Worm (Caenorhabditis elegans) whole organism, L2 larva: Measurements from ENCODE around the gene aptf-4.

ENCODE experiments used
- C34F6.9 ChIP-seq: fragments of 150-350 bp; optimal IDR thresholded peaks from 2 replicates; lab custom pipeline; 2014; ENCODE audit warnings: missing biosample characterization, missing genetic modification characterization
- F13H6.1 ChIP-seq: sonication (generic microtip); optimal IDR thresholded peaks from 2 replicates; lab custom pipeline; 2016; ENCODE audit warnings: missing genetic modification characterization, missing compliant biosample characterization
- ZK546.5 ChIP-seq: sonication (generic microtip); optimal IDR thresholded peaks from 2 replicates; lab custom pipeline; 2017; ENCODE audit warnings: missing biosample characterization, missing genetic modification characterization
- alr-1 ChIP-seq: fragments of 150-350 bp; optimal IDR thresholded peaks from 2 replicates; lab custom pipeline; 2014; ENCODE audit warnings: missing biosample characterization, missing genetic modification characterization
- blmp-1 ChIP-seq: sonication (generic microtip); optimal IDR thresholded peaks from 2 replicates; lab custom pipeline; 2017; ENCODE audit warnings: missing genetic modification characterization, mild to moderate bottlenecking, missing compliant biosample characterization, antibody characterized with exemption, moderate library complexity; ENCODE audit not compliant: insufficient read depth
- ceh-16 ChIP-seq: fragments of 150-350 bp; optimal IDR thresholded peaks from 2 replicates; lab custom pipeline; 2014; ENCODE audit warnings: missing biosample characterization, missing genetic modification characterization
- ceh-82 ChIP-seq: fragments of 150-350 bp; optimal IDR thresholded peaks from 2 replicates; lab custom pipeline; 2014; ENCODE audit warnings: missing biosample characterization, missing genetic modification characterization
- crh-2 ChIP-seq: sonication (generic microtip); optimal IDR thresholded peaks from 2 replicates; lab custom pipeline; 2017; ENCODE audit warnings: missing biosample characterization, missing genetic modification characterization
- dmd-4 ChIP-seq: sonication (generic microtip); optimal IDR thresholded peaks from 2 replicates; lab custom pipeline; 2017; ENCODE audit warnings: missing biosample characterization, missing genetic modification characterization
- egl-27 ChIP-seq: sonication (generic microtip); optimal IDR thresholded peaks from 3 replicates; lab custom pipeline; 2017; ENCODE audit warnings: missing biosample characterization, missing genetic modification reagents, missing genetic modification characterization
- elt-1 ChIP-seq: fragments of 150-350 bp; optimal IDR thresholded peaks from 2 replicates; lab custom pipeline; 2014; ENCODE audit warnings: missing biosample characterization, missing genetic modification characterization
- elt-3 ChIP-seq: sonication (generic microtip); optimal IDR thresholded peaks from 2 replicates; lab custom pipeline; 2017; ENCODE audit warnings: missing biosample characterization, missing genetic modification characterization
- fos-1 ChIP-seq: fragments of 150-350 bp; optimal IDR thresholded peaks from 2 replicates; lab custom pipeline; 2014; ENCODE audit warnings: missing biosample characterization, missing genetic modification characterization
- lin-11 ChIP-seq: fragments of 150-350 bp; sonication (generic microtip); optimal IDR thresholded peaks from 2 replicates; lab custom pipeline; 2014; ENCODE audit warnings: missing biosample characterization, missing genetic modification characterization, inconsistent platforms, mixed read lengths
- lin-13 ChIP-seq: fragments of 150-350 bp; optimal IDR thresholded peaks from 2 replicates; lab custom pipeline; 2014; ENCODE audit warnings: missing biosample characterization, missing genetic modification reagents, missing genetic modification characterization
- lsy-2 ChIP-seq, 2 experiments: fragments of 150-350 bp in 1 of 2; sonication (generic microtip) in 1 of 2; optimal IDR thresholded peaks; 2 replicates each; lab custom pipeline; 2014 to 2017; ENCODE audit warnings: missing biosample characterization in 2 of 2, missing genetic modification characterization in 2 of 2
- mdl-1 ChIP-seq, 2 experiments: fragments of 150-350 bp in 1 of 2; sonication (generic microtip) in 1 of 2; optimal IDR thresholded peaks; 2 replicates each; lab custom pipeline; 2017; ENCODE audit warnings: missing biosample characterization in 2 of 2, missing genetic modification characterization in 2 of 2
- nhr-10 ChIP-seq: sonication (generic microtip); optimal IDR thresholded peaks from 2 replicates; lab custom pipeline; 2017; ENCODE audit warnings: missing biosample characterization, missing genetic modification characterization
- nhr-11 ChIP-seq: fragments of 150-350 bp; optimal IDR thresholded peaks from 2 replicates; lab custom pipeline; 2014; ENCODE audit warnings: missing biosample characterization, missing genetic modification characterization
- nhr-129 ChIP-seq: fragments of 150-350 bp; optimal IDR thresholded peaks from 2 replicates; lab custom pipeline; 2014; ENCODE audit warnings: missing biosample characterization, missing genetic modification characterization
- nhr-21 ChIP-seq: fragments of 150-350 bp; optimal IDR thresholded peaks from 2 replicates; lab custom pipeline; 2014; ENCODE audit warnings: missing biosample characterization, missing genetic modification characterization
- nhr-23 ChIP-seq: fragments of 150-350 bp; optimal IDR thresholded peaks from 2 replicates; lab custom pipeline; 2014; ENCODE audit warnings: missing biosample characterization, missing genetic modification reagents, missing genetic modification characterization
- nhr-237 ChIP-seq: fragments of 150-350 bp; optimal IDR thresholded peaks from 2 replicates; lab custom pipeline; 2014; ENCODE audit warnings: missing biosample characterization, missing genetic modification characterization
- nhr-77 ChIP-seq: fragments of 150-350 bp; optimal IDR thresholded peaks from 2 replicates; lab custom pipeline; 2014; ENCODE audit warnings: missing biosample characterization, missing genetic modification characterization
- peb-1 ChIP-seq: fragments of 150-350 bp; optimal IDR thresholded peaks from 2 replicates; lab custom pipeline; 2014; ENCODE audit warnings: missing biosample characterization, missing genetic modification characterization
- sem-4 ChIP-seq: fragments of 150-350 bp; optimal IDR thresholded peaks from 2 replicates; lab custom pipeline; 2014; ENCODE audit warnings: missing biosample characterization, missing genetic modification reagents, missing genetic modification characterization
- skn-1 ChIP-seq: sonication (generic microtip); optimal IDR thresholded peaks from 2 replicates; lab custom pipeline; 2017; ENCODE audit warnings: missing biosample characterization, missing genetic modification characterization
- sma-9 ChIP-seq, 2 experiments: fragments of 150-350 bp in 1 of 2; sonication (generic microtip) in 1 of 2; optimal IDR thresholded peaks; 2 replicates each; lab custom pipeline; 2014 to 2016; ENCODE audit warnings: missing genetic modification characterization in 2 of 2, mild to moderate bottlenecking in 1 of 2, missing biosample characterization in 1 of 2, missing compliant biosample characterization in 1 of 2, missing genetic modification reagents in 1 of 2, moderate library complexity in 1 of 2
- snpc-4 ChIP-seq: fragments of 150-350 bp; optimal IDR thresholded peaks from 2 replicates; lab custom pipeline; 2014; ENCODE audit warnings: missing biosample characterization, missing genetic modification characterization
- unc-55 ChIP-seq: fragments of 150-350 bp; sonication (generic microtip); optimal IDR thresholded peaks from 3 replicates; lab custom pipeline; 2014; ENCODE audit warnings: missing biosample characterization, missing genetic modification reagents, missing genetic modification characterization
- zag-1 ChIP-seq: fragments of 150-350 bp; optimal IDR thresholded peaks from 2 replicates; lab custom pipeline; 2014; ENCODE audit warnings: missing biosample characterization, missing genetic modification characterization
- ztf-1 ChIP-seq: fragments of 200-800 bp; sonication (Bioruptor generic); conservative IDR thresholded peaks from 2 replicates; pipeline ENCODE4 v1.3.6; 2022; ENCODE audit warnings: missing genetic modification characterization, missing compliant biosample characterization
- ztf-11 ChIP-seq: sonication (generic microtip); optimal IDR thresholded peaks from 2 replicates; lab custom pipeline; 2017; ENCODE audit warnings: missing biosample characterization, missing genetic modification characterization
- ztf-4 ChIP-seq: fragments of 150-350 bp; optimal IDR thresholded peaks from 2 replicates; lab custom pipeline; 2014; ENCODE audit warnings: missing biosample characterization, missing genetic modification characterization

aptf-4 gene

ce11 chrII:8581700-8582099 is 9.1 kb upstream of the aptf-4 start, which contains the start of gene arl-1:
arl-1 (plus strand) TSS chrII:8582000.
- TF ChIP-seq ceh-82 (tag; lab: Kevin White, UChicago) (no peak), sem-4 (tag; lab: Kevin White, UChicago) (no peak), nhr-21 (tag; lab: Kevin White, UChicago) (no peak), skn-1 (tag; lab: Kevin White, UChicago) (no peak), elt-3 (tag; lab: Kevin White, UChicago) (no peak), nhr-237 (tag; lab: Kevin White, UChicago) (no peak), nhr-11 (tag; lab: Kevin White, UChicago) (no peak), nhr-10 (tag; lab: Kevin White, UChicago) (no peak), elt-1 (tag; lab: Kevin White, UChicago) (no peak), crh-2 (no peak), ceh-16 (tag; lab: Kevin White, UChicago) (no peak), blmp-1 (tag; lab: Kevin White, UChicago) (no peak), lin-13 (GFP tag; lab: Kevin White, UChicago) (no peak), mdl-1 (tag; optimal IDR thresholded peaks at IDR 0.05; lab: Kevin White, UChicago) (no peak)

- TF ChIP-seq alr-1 (tag; lab: Kevin White, UChicago) (no peak), nhr-129 (tag; lab: Kevin White, UChicago) (no peak), lin-11 (no peak), C34F6.9 (tag; lab: Kevin White, UChicago) (no peak), dmd-4 (tag; lab: Kevin White, UChicago) (no peak), nhr-21 (tag; lab: Kevin White, UChicago) (no peak), nhr-23 (no peak), unc-55 (no peak), ZK546.5 (tag; lab: Kevin White, UChicago) (no peak), peb-1 (tag; lab: Kevin White, UChicago) (no peak), ztf-1 (GFP tag; lab: Robert Waterston, UW) (no peak), elt-3 (tag; lab: Kevin White, UChicago) (no peak)
Measured at ce11 chrII:8583035-8583434, 7.7 kb upstream of the aptf-4 start.

- TF ChIP-seq snpc-4 (no peak), lin-13 (GFP tag; lab: Kevin White, UChicago) (peak; percentile 24), nhr-10 (tag; lab: Kevin White, UChicago) (no peak), lsy-2 (tag; optimal IDR thresholded peaks at IDR 0.05; lab: Kevin White, UChicago) (peak in 1 of 2 experiments; percentile 57), nhr-77 (tag; lab: Kevin White, UChicago) (no peak), zag-1 (tag; lab: Kevin White, UChicago) (peak; percentile 15), C34F6.9 (tag; lab: Kevin White, UChicago) (peak; percentile 73), sma-9 (GFP tag; optimal IDR thresholded peaks at IDR 0.05; lab: Kevin White, UChicago) (peak; percentile 41), sma-9 (tag; optimal IDR thresholded peaks at IDR 0.05; lab: Kevin White, UChicago) (no peak), crh-2 (peak; percentile 34), nhr-129 (tag; lab: Kevin White, UChicago) (peak; percentile 63), sem-4 (tag; lab: Kevin White, UChicago) (peak; percentile 68), fos-1 (tag; lab: Kevin White, UChicago) (no peak), unc-55 (peak; percentile 90), ztf-4 (tag; lab: Kevin White, UChicago) (peak; percentile 45), elt-3 (tag; lab: Kevin White, UChicago) (no peak)
Measured at ce11 chrII:8585036-8585627, 5.7 kb upstream of the aptf-4 start, which contains the start of gene F54C9.11. F54C9.11 (minus strand) TSS chrII:8585086.

- no peak for TF ChIP-seq nhr-23
- no peak for TF ChIP-seq F13H6.1 (tag; lab: Kevin White, UChicago)
- TF ChIP-seq nhr-11 (tag; lab: Kevin White, UChicago) = no peak
- TF ChIP-seq ceh-16 (tag; lab: Kevin White, UChicago) = no peak
- TF ChIP-seq lin-11 = no peak
- TF ChIP-seq sma-9 (GFP tag; optimal IDR thresholded peaks at IDR 0.05; lab: Kevin White, UChicago) = no peak
- TF ChIP-seq sma-9 (tag; optimal IDR thresholded peaks at IDR 0.05; lab: Kevin White, UChicago) = no peak
- no peak for TF ChIP-seq ztf-11 (tag; lab: Kevin White, UChicago)
- no peak for TF ChIP-seq egl-27 (tag; lab: Kevin White, UChicago)
- TF ChIP-seq, all 48 proteins: peak for 0
Measured at ce11 chrII:8585921-8586320, 4.9 kb upstream of the aptf-4 start.
